Fruit fly (Drosophila melanogaster): ENCODE measurements around the gene AOX2.

Gene AOX2

DNA sequence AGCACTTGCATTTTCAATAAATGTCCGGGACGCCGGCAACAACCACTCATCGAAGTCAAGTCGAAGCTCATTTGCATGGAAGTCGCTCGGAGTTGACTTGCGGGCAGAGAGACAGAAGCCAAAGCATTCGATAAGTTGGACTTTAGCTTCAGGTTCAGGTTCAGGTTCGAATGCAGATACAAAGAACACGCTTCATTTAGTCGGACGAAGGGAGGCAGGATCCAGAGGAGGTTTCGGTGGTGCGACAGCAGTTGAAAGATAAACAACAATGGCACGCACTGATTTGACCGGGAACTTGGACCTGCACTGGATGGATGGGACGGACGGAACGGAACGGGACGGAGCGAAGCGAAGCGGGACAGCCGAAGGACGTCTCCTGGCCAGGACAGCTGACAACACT lies 25.7 kb upstream of the AOX2 start:
- TF ChIP-seq Hr78 (GFP tag; optimal IDR thresholded peaks at IDR 0.05) (no peak), dmrt93B (GFP tag; optimal IDR thresholded peaks at IDR 0.05) (no peak), sage (GFP tag; optimal IDR thresholded peaks at IDR 0.05) (no peak), usp (GFP tag; optimal IDR thresholded peaks at IDR 0.05) (no peak), psq (GFP tag; optimal IDR thresholded peaks at IDR 0.05) (no peak), rgr (GFP tag; optimal IDR thresholded peaks at IDR 0.05) (no peak), tai (GFP tag; optimal IDR thresholded peaks at IDR 0.05) (no peak), CG32264 (GFP tag; optimal IDR thresholded peaks at IDR 0.05) (no peak), sv (GFP tag; optimal IDR thresholded peaks at IDR 0.05) (no peak), ey (GFP tag; optimal IDR thresholded peaks at IDR 0.05) (no peak), CG9705 (GFP tag; optimal IDR thresholded peaks at IDR 0.05) (no peak), GATAd (GFP tag; optimal IDR thresholded peaks at IDR 0.05) (no peak), OdsH (GFP tag; optimal IDR thresholded peaks at IDR 0.05) (no peak)

DNA sequence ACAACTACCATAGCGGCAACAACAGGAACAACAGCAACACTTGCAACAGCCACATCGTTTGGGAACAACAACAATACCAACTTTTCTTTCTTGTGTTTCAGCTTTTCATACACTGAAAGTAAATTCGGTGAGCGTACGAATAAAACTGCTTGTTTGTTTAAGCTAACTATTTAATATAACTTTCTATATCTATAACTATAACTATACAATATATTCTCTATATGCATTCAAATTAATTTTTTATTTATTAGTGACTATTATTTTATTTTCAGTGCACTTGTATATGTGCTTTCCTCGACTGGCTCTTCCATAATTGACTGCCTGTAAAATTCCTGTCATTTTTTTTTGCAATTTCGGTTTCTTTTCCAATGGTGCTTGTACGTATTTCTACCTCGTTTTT lies 24.7 kb upstream of the AOX2 start:
- TF ChIP-seq HLH106 (tag; optimal IDR thresholded peaks at IDR 0.05) (peak; percentile 19), CG9705 (GFP tag; optimal IDR thresholded peaks at IDR 0.05) (no peak)

DNA sequence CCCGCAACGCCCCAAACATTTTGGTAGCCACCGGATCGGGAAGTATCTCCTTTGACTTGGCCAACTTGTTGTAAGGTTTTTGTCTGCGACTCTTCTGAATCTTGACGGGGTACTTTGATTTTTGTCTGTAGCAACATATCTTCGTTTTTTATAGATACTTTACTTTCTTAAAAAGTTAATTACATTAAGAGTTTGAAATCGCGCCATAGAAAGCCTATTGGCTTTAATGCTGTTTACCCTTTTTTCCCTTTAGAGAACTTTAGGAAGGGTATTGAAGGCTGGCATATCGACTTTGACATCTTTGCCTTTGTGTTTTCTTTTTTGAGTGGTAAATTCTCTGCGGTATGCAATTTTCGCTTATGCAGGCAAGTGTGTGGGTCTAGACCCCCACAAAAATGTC lies 24.1 kb upstream of the AOX2 start:
- TF ChIP-seq CG32264 (GFP tag; optimal IDR thresholded peaks at IDR 0.05) (no peak), Dfd (GFP tag; optimal IDR thresholded peaks at IDR 0.05) (no peak), usp (GFP tag; optimal IDR thresholded peaks at IDR 0.05) (no peak), ey (GFP tag; optimal IDR thresholded peaks at IDR 0.05) (peak; percentile 76), GATAd (GFP tag; optimal IDR thresholded peaks at IDR 0.05) (no peak), foxo (GFP tag; optimal IDR thresholded peaks at IDR 0.05) (peak in 1 of 2 experiments; percentile 59), Hr78 (GFP tag; optimal IDR thresholded peaks at IDR 0.05) (no peak), Rel (GFP tag; optimal IDR thresholded peaks at IDR 0.05) (no peak), Rel (tag; optimal IDR thresholded peaks at IDR 0.05) (no peak), dmrt93B (GFP tag; optimal IDR thresholded peaks at IDR 0.05) (peak; percentile 8), Hnf4 (GFP tag; optimal IDR thresholded peaks at IDR 0.05) (peak; percentile 52), rgr (GFP tag; optimal IDR thresholded peaks at IDR 0.05) (peak; percentile 60), jim (GFP tag; optimal IDR thresholded peaks at IDR 0.05) (no peak), h (GFP tag; optimal IDR thresholded peaks at IDR 0.05) (peak; percentile 76), Jra (GFP tag; optimal IDR thresholded peaks at IDR 0.05) (no peak), OdsH (GFP tag; optimal IDR thresholded peaks at IDR 0.05) (peak; percentile 76), CrebA (GFP tag; optimal IDR thresholded peaks at IDR 0.05; ENCODE audit: borderline replicate concordance) (no peak), Hr83 (GFP tag; optimal IDR thresholded peaks at IDR 0.05; ENCODE audit: poor library complexity, severe bottlenecking) (no peak), Myc (optimal IDR thresholded peaks at IDR 0.05) (no peak), dl (GFP tag; optimal IDR thresholded peaks at IDR 0.05; ENCODE audit: insufficient read depth in 1 of 2, partially characterized antibody in 2 of 2) (no peak), woc (GFP tag; optimal IDR thresholded peaks at IDR 0.05) (peak; percentile 68), psq (GFP tag; optimal IDR thresholded peaks at IDR 0.05) (peak; percentile 39), pan (optimal IDR thresholded peaks at IDR 0.05) (no peak), fru (GFP tag; optimal IDR thresholded peaks at IDR 0.05) (peak; percentile 66), Sp1 (GFP tag; optimal IDR thresholded peaks at IDR 0.05) (peak; percentile 60), sv (GFP tag; optimal IDR thresholded peaks at IDR 0.05) (no peak), tai (GFP tag; optimal IDR thresholded peaks at IDR 0.05) (no peak), Mio (GFP tag; optimal IDR thresholded peaks at IDR 0.05) (no peak), sage (GFP tag; optimal IDR thresholded peaks at IDR 0.05) (no peak), br (GFP tag; optimal IDR thresholded peaks at IDR 0.05) (peak; percentile 51), Abd-B (GFP tag; optimal IDR thresholded peaks at IDR 0.05) (no peak), brk (GFP tag; optimal IDR thresholded peaks at IDR 0.05) (no peak), CG9705 (GFP tag; optimal IDR thresholded peaks at IDR 0.05) (no peak), Dif (GFP tag; optimal IDR thresholded peaks at IDR 0.05; ENCODE audit: partially characterized antibody) (no peak), HLH106 (tag; optimal IDR thresholded peaks at IDR 0.05) (peak; percentile 65)

DNA sequence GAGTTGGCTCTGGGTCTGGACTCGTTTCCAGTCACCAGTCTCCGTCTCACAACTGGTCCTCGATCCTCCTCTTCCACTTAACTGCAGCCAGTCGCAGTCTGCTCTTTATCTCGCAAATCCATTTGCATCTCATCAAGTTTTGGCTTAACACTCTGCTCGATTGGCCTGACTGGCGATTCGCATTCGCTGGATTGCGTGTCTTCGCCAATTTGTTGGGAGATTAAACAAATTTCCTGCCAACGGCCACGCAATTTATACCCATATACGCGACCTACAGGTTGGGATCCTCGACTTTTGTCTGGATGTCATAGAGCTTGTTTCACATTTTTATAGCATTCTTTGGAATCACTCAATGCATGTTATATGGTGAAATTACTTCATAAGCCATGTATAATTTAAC lies 15.1 kb upstream of the AOX2 start:
- TF ChIP-seq usp (GFP tag; optimal IDR thresholded peaks at IDR 0.05) (no peak), Myc (optimal IDR thresholded peaks at IDR 0.05) (no peak), HLH106 (tag; optimal IDR thresholded peaks at IDR 0.05) (no peak), N (GFP tag; optimal IDR thresholded peaks at IDR 0.05) (no peak), Hnf4 (GFP tag; optimal IDR thresholded peaks at IDR 0.05) (no peak), OdsH (GFP tag; optimal IDR thresholded peaks at IDR 0.05) (no peak), sv (GFP tag; optimal IDR thresholded peaks at IDR 0.05) (no peak), Jra (GFP tag; optimal IDR thresholded peaks at IDR 0.05) (no peak), Hr83 (GFP tag; optimal IDR thresholded peaks at IDR 0.05; ENCODE audit: poor library complexity, severe bottlenecking) (no peak), jim (GFP tag; optimal IDR thresholded peaks at IDR 0.05) (no peak), lola (GFP tag; optimal IDR thresholded peaks at IDR 0.05) (no peak), fru (GFP tag; optimal IDR thresholded peaks at IDR 0.05) (no peak), CG9705 (GFP tag; optimal IDR thresholded peaks at IDR 0.05) (no peak), dl (GFP tag; optimal IDR thresholded peaks at IDR 0.05; ENCODE audit: insufficient read depth in 1 of 2, partially characterized antibody in 2 of 2) (no peak), Sp1 (GFP tag; optimal IDR thresholded peaks at IDR 0.05) (no peak), foxo (GFP tag; optimal IDR thresholded peaks at IDR 0.05) (no peak), Rel (GFP tag; optimal IDR thresholded peaks at IDR 0.05) (no peak), Rel (tag; optimal IDR thresholded peaks at IDR 0.05) (no peak)
